Fruit fly (Drosophila melanogaster): ENCODE measurements around the gene Rnf146.
A peak's percentile ranks its signal among the peaks of the same experiment; 100 is the strongest.

Gene Rnf146

dm6 chr3L:19642448-19643020 lies at the start of gene Rnf146:
TSS of gene Rnf146 (minus strand) at chr3L:19642816.
- peak; percentile 23 for TF ChIP-seq CG17801 (GFP tag; optimal IDR thresholded peaks at IDR 0.05; ENCODE audit: partially characterized antibody)

- peak; percentile 20 for TF ChIP-seq CG17801 (GFP tag; optimal IDR thresholded peaks at IDR 0.05; ENCODE audit: partially characterized antibody)
Measured at dm6 chr3L:19687200-19687687, 44.6 kb upstream of the Rnf146 start, which contains the start of the genes CG8765 and Gbeta76C. TSS of gene CG8765 (minus strand) at chr3L:19687353. TSS of gene Gbeta76C (plus strand) at chr3L:19687637.

- no peak for TF ChIP-seq CG17801 (GFP tag; optimal IDR thresholded peaks at IDR 0.05; ENCODE audit: partially characterized antibody)
Measured at dm6 chr3L:19683520-19683919, 40.9 kb upstream of the Rnf146 start.

dm6 chr3L:19682902-19683301 lies 40.3 kb upstream of the Rnf146 start:
- no peak for TF ChIP-seq CG17801 (GFP tag; optimal IDR thresholded peaks at IDR 0.05; ENCODE audit: partially characterized antibody)

dm6 chr3L:19676050-19676449 lies 33.4 kb upstream of the Rnf146 start:
- TF ChIP-seq CG17801 (GFP tag; optimal IDR thresholded peaks at IDR 0.05; ENCODE audit: partially characterized antibody) = no peak

dm6 chr3L:19674317-19674716 lies 31.7 kb upstream of the Rnf146 start:
- no peak for TF ChIP-seq CG17801 (GFP tag; optimal IDR thresholded peaks at IDR 0.05; ENCODE audit: partially characterized antibody)

- TF ChIP-seq CG17801 (GFP tag; optimal IDR thresholded peaks at IDR 0.05; ENCODE audit: partially characterized antibody) = no peak
Measured at dm6 chr3L:19670492-19670891, 27.9 kb upstream of the Rnf146 start.

dm6 chr3L:19665059-19665626 lies 22.5 kb upstream of the Rnf146 start:
- no peak for TF ChIP-seq CG17801 (GFP tag; optimal IDR thresholded peaks at IDR 0.05; ENCODE audit: partially characterized antibody)

- TF ChIP-seq CG17801 (GFP tag; optimal IDR thresholded peaks at IDR 0.05; ENCODE audit: partially characterized antibody) = no peak
Measured at dm6 chr3L:19663605-19664230, 21.1 kb upstream of the Rnf146 start, which contains the start of gene tey. TSS of gene tey (minus strand) at chr3L:19664104.

dm6 chr3L:19662892-19663291 lies 20.3 kb upstream of the Rnf146 start:
- TF ChIP-seq CG17801 (GFP tag; optimal IDR thresholded peaks at IDR 0.05; ENCODE audit: partially characterized antibody) = no peak

- no peak for TF ChIP-seq CG17801 (GFP tag; optimal IDR thresholded peaks at IDR 0.05; ENCODE audit: partially characterized antibody)
Measured at dm6 chr3L:19655923-19656322, 13.3 kb upstream of the Rnf146 start.

- no peak for TF ChIP-seq CG17801 (GFP tag; optimal IDR thresholded peaks at IDR 0.05; ENCODE audit: partially characterized antibody)
Measured at dm6 chr3L:19653470-19653869, 10.9 kb upstream of the Rnf146 start.

- TF ChIP-seq CG17801 (GFP tag; optimal IDR thresholded peaks at IDR 0.05; ENCODE audit: partially characterized antibody) = peak; percentile 58
Measured at dm6 chr3L:19650588-19650987, 8.0 kb upstream of the Rnf146 start.

- no peak for TF ChIP-seq CG17801 (GFP tag; optimal IDR thresholded peaks at IDR 0.05; ENCODE audit: partially characterized antibody)
Measured at dm6 chr3L:19650121-19650520, 7.5 kb upstream of the Rnf146 start.

dm6 chr3L:19649374-19649948 lies 6.8 kb upstream of the Rnf146 start, which contains the start of gene Oat:
TSS of gene Oat (minus strand) at chr3L:19649851.
- TF ChIP-seq CG17801 (GFP tag; optimal IDR thresholded peaks at IDR 0.05; ENCODE audit: partially characterized antibody) = no peak

- no peak for TF ChIP-seq CG17801 (GFP tag; optimal IDR thresholded peaks at IDR 0.05; ENCODE audit: partially characterized antibody)
Measured at dm6 chr3L:19648648-19649047, 6.0 kb upstream of the Rnf146 start.
